Fruit fly (Drosophila melanogaster): ENCODE measurements around the gene CG31533.

The CG31533 gene

dm6 chr3R:14122347-14122812 is 34.9 kb downstream of the CG31533 start, which contains the start of the genes Abi and twf (continued):
- TF ChIP-seq CG6272 (GFP tag; IDR thresholded peaks at IDR 0.05) (peak; percentile 47; the same call in 1 of the 2 replicates), chinmo (GFP tag; IDR thresholded peaks at IDR 0.05; ENCODE audit: partially characterized antibody) (no peak), Sry-β (GFP tag; optimal IDR thresholded peaks at IDR 0.05) (peak; percentile 89), CG5953 (GFP tag; IDR thresholded peaks at IDR 0.05) (no peak), Sox102F (GFP tag; optimal IDR thresholded peaks at IDR 0.05) (peak; percentile 63), jing (GFP tag; optimal IDR thresholded peaks at IDR 0.05) (no peak), CG3847 (GFP tag; IDR thresholded peaks at IDR 0.05) (peak; percentile 79), peb (GFP tag; IDR thresholded peaks at IDR 0.05) (0 out of 2 replicates have a peak, but pooled peaks have one; percentile 18), Ets65A (GFP tag) (peak; percentile 80), CG7372 (GFP tag; IDR thresholded peaks at IDR 0.05) (peak; percentile 55), CG14667 (GFP tag; IDR thresholded peaks at IDR 0.05) (peak; percentile 52; the same call in 1 of the 2 replicates), CoRest (tag; optimal IDR thresholded peaks at IDR 0.05) (peak; percentile 77), CG14710 (tag; optimal IDR thresholded peaks at IDR 0.05) (peak; percentile 86), lbe (GFP tag; optimal IDR thresholded peaks at IDR 0.05) (peak; percentile 73), pho (GFP tag; optimal IDR thresholded peaks at IDR 0.05) (peak; percentile 46), Gug (GFP tag; IDR thresholded peaks at IDR 0.05) (peak; percentile 18; the same call in 1 of the 4 replicates), CG13123 (GFP tag; optimal IDR thresholded peaks at IDR 0.05) (peak; percentile 75), CG1602 (GFP tag; optimal IDR thresholded peaks at IDR 0.05) (peak; percentile 80), rib (GFP tag; IDR thresholded peaks at IDR 0.05) (0 out of 2 replicates have a peak, but pooled peaks have one; percentile 37), salm (tag; optimal IDR thresholded peaks at IDR 0.05) (peak; percentile 15), sr (GFP tag; IDR thresholded peaks at IDR 0.05) (no peak), trh (GFP tag; optimal IDR thresholded peaks at IDR 0.05) (peak; percentile 38), NK7.1 (GFP tag; optimal IDR thresholded peaks at IDR 0.05) (no peak), MESR4 (GFP tag; optimal IDR thresholded peaks at IDR 0.05) (peak; percentile 24), Opbp (GFP tag; IDR thresholded peaks at IDR 0.05; ENCODE audit: partially characterized antibody) (no peak), Six4 (GFP tag; optimal IDR thresholded peaks at IDR 0.05) (peak; percentile 68), Hr39 (optimal IDR thresholded peaks at IDR 0.05) (no peak), ham (GFP tag; IDR thresholded peaks at IDR 0.05) (no peak), Lpt (GFP tag; optimal IDR thresholded peaks at IDR 0.05) (no peak), CG15269 (tag; optimal IDR thresholded peaks at IDR 0.05) (no peak), ranshi (GFP tag; IDR thresholded peaks at IDR 0.05) (peak; percentile 32; the same call in 1 of the 2 replicates), Asciz (GFP tag; optimal IDR thresholded peaks at IDR 0.05) (peak; percentile 22), al (GFP tag; IDR thresholded peaks at IDR 0.05) (0 out of 2 replicates have a peak, but pooled peaks have one; percentile 41), pfk (GFP tag; optimal IDR thresholded peaks at IDR 0.05) (no peak), CG11456 (GFP tag; IDR thresholded peaks at IDR 0.05) (peak; percentile 68; the same call in 1 of the 3 replicates), HLH4C (GFP tag; IDR thresholded peaks at IDR 0.05; ENCODE audit: partially characterized antibody) (no peak), CG4854 (GFP tag; optimal IDR thresholded peaks at IDR 0.05) (peak; percentile 35), lola (GFP tag; optimal IDR thresholded peaks at IDR 0.05) (peak in 1 of 3 experiments; percentile 63), z (GFP tag; IDR thresholded peaks at IDR 0.05) (no peak), CG3726 (GFP tag; IDR thresholded peaks at IDR 0.05) (0 out of 3 replicates have a peak, but pooled peaks have one; percentile 38), CG14441 (GFP tag; IDR thresholded peaks at IDR 0.05) (peak; percentile 49; the same call in 1 of the 2 replicates), tap (tag; optimal IDR thresholded peaks at IDR 0.05) (peak; percentile 13), gem (tag; optimal IDR thresholded peaks at IDR 0.05) (peak; percentile 81), CG7987 (GFP tag; optimal IDR thresholded peaks at IDR 0.05) (no peak), ftz-f1 (GFP tag; optimal IDR thresholded peaks at IDR 0.05) (no peak), CG9817 (tag; optimal IDR thresholded peaks at IDR 0.05) (peak; percentile 61), CG13296 (GFP tag; optimal IDR thresholded peaks at IDR 0.05) (peak; percentile 23), Hr78 (GFP tag; optimal IDR thresholded peaks at IDR 0.05) (no peak), Kr (GFP tag; optimal IDR thresholded peaks at IDR 0.05) (no peak), Rfx (GFP tag; IDR thresholded peaks at IDR 0.05) (peak; percentile 77)

Measured in whole organism, embryonic.